Worm (Caenorhabditis elegans) whole organism, L4 larva: ENCODE results near the gene msp-81.
"Not testable (repeated sequence)": the region's sequence is repeated elsewhere in the genome, so short reads cannot be mapped to it uniquely, and the experiment has no call there.

Experiments
- F26F4.8 ChIP-seq: fragments of 200-800 bp; sonication (Bioruptor generic); conservative IDR thresholded peaks from 2 replicates; pipeline ENCODE4 v1.3.6; 2022; ENCODE audit warnings: missing genetic modification characterization, missing compliant biosample characterization
- R02D3.7 ChIP-seq: fragments of 150-350 bp; sonication (generic microtip); optimal IDR thresholded peaks from 3 replicates; lab custom pipeline; 2014; ENCODE audit warnings: missing biosample characterization, missing genetic modification characterization
- T26A8.4 ChIP-seq: fragments of 200-800 bp; sonication (Bioruptor generic); IDR thresholded peaks from 2 replicates; pipeline ENCODE4 v1.3.6; 2022; ENCODE audit warnings: missing genetic modification characterization, missing compliant biosample characterization
- Y105C5A.15 ChIP-seq: fragments of 200-800 bp; sonication (Bioruptor generic); IDR thresholded peaks from 2 replicates; pipeline ENCODE4 v1.3.6; 2022; ENCODE audit warnings: missing genetic modification characterization, missing compliant biosample characterization
- Y48G9A.11 ChIP-seq: fragments of 200-800 bp; sonication (Bioruptor generic); IDR thresholded peaks from 2 replicates; pipeline ENCODE4 v1.3.6; 2022; ENCODE audit warnings: missing genetic modification reagents, missing genetic modification characterization, missing compliant biosample characterization
- aha-1 ChIP-seq: fragments of 150-350 bp; peaks from one replicate; lab custom pipeline; 2014; ENCODE audit warnings: missing biosample characterization, missing genetic modification characterization
- arid-1 ChIP-seq: fragments of 200-800 bp; sonication (Bioruptor generic); conservative IDR thresholded peaks from 2 replicates; pipeline ENCODE4 v1.3.6; 2022; ENCODE audit warnings: missing genetic modification reagents, missing genetic modification characterization, missing compliant biosample characterization
- ceh-20 ChIP-seq: fragments of 200-800 bp; sonication (Bioruptor generic); IDR thresholded peaks from 2 replicates; pipeline ENCODE4 v1.3.6; 2022; ENCODE audit warnings: missing genetic modification reagents, missing genetic modification characterization, missing compliant biosample characterization
- ceh-44 ChIP-seq: fragments of 200-800 bp; sonication (Bioruptor generic); IDR thresholded peaks from 2 replicates; pipeline ENCODE4 v1.3.6; 2022; ENCODE audit warnings: missing genetic modification reagents, missing genetic modification characterization, missing compliant biosample characterization
- ces-1 ChIP-seq: fragments of 150-350 bp; sonication (generic microtip); optimal IDR thresholded peaks from 4 replicates; lab custom pipeline; 2014; ENCODE audit warnings: missing biosample characterization, missing genetic modification reagents, missing genetic modification characterization
- daf-8 ChIP-seq: fragments of 200-800 bp; sonication (Bioruptor generic); IDR thresholded peaks from 2 replicates; pipeline ENCODE4 v1.3.6; 2022; ENCODE audit warnings: missing genetic modification characterization, missing compliant biosample characterization
- dmd-8 ChIP-seq: fragments of 200-800 bp; sonication (Bioruptor generic); IDR thresholded peaks from 2 replicates; pipeline ENCODE4 v1.3.6; 2022; ENCODE audit warnings: missing genetic modification characterization, missing compliant biosample characterization
- dve-1 ChIP-seq: sonication (generic microtip); optimal IDR thresholded peaks from 2 replicates; lab custom pipeline; 2017; ENCODE audit warnings: antibody characterized with exemption, mild to moderate bottlenecking, missing genetic modification characterization, missing compliant biosample characterization; ENCODE audit not compliant: insufficient read depth
- egl-27 ChIP-seq: sonication (generic microtip); optimal IDR thresholded peaks from 3 replicates; lab custom pipeline; 2017; ENCODE audit warnings: missing biosample characterization, missing genetic modification reagents, missing genetic modification characterization
- gei-8 ChIP-seq: fragments of 200-800 bp; sonication (Bioruptor generic); optimal IDR thresholded peaks from 2 replicates; lab custom pipeline; 2018; ENCODE audit warnings: mild to moderate bottlenecking, missing genetic modification characterization, missing compliant biosample characterization
- lin-1 ChIP-seq: fragments of 200-800 bp; sonication (Bioruptor generic); IDR thresholded peaks from 2 replicates; pipeline ENCODE4 v1.3.6; 2022; ENCODE audit warnings: missing genetic modification reagents, missing genetic modification characterization, missing compliant biosample characterization
- lin-13 ChIP-seq: fragments of 150-350 bp; optimal IDR thresholded peaks from 2 replicates; lab custom pipeline; 2014; ENCODE audit warnings: missing biosample characterization, missing genetic modification reagents, missing genetic modification characterization
- lin-39 ChIP-seq: fragments of 150-350 bp; optimal IDR thresholded peaks from 2 replicates; lab custom pipeline; 2014; ENCODE audit warnings: missing biosample characterization, missing genetic modification reagents, missing genetic modification characterization
- madf-5 ChIP-seq, 2 experiments: fragments of 200-800 bp; sonication (Bioruptor generic); IDR thresholded peaks; 2 replicates each; pipeline ENCODE4 v1.3.6; 2022; ENCODE audit warnings: missing compliant biosample characterization in 2 of 2, missing genetic modification characterization in 2 of 2
- mep-1 ChIP-seq: fragments of 150-350 bp; sonication (generic microtip); optimal IDR thresholded peaks from 3 replicates; lab custom pipeline; 2014; ENCODE audit warnings: missing biosample characterization, missing genetic modification characterization
- nhr-10 ChIP-seq: fragments of 150-350 bp; optimal IDR thresholded peaks from 2 replicates; lab custom pipeline; 2014; ENCODE audit warnings: missing biosample characterization, missing genetic modification characterization
- nhr-102 ChIP-seq: sonication (generic microtip); optimal IDR thresholded peaks from 2 replicates; lab custom pipeline; 2016; ENCODE audit warnings: mild to moderate bottlenecking, missing genetic modification characterization, moderate library complexity, missing compliant biosample characterization
- nhr-11 ChIP-seq: fragments of 150-350 bp; optimal IDR thresholded peaks from 2 replicates; lab custom pipeline; 2014; ENCODE audit warnings: missing biosample characterization, missing genetic modification characterization
- nhr-111 ChIP-seq: fragments of 200-800 bp; sonication (Bioruptor generic); optimal IDR thresholded peaks from 2 replicates; lab custom pipeline; 2018; ENCODE audit warnings: mild to moderate bottlenecking, missing genetic modification characterization, missing compliant biosample characterization
- nhr-28 ChIP-seq: fragments of 150-350 bp; optimal IDR thresholded peaks from 2 replicates; lab custom pipeline; 2014; ENCODE audit warnings: missing biosample characterization, missing genetic modification characterization
- nhr-41 ChIP-seq: fragments of 200-800 bp; sonication (Bioruptor generic); IDR thresholded peaks from 2 replicates; pipeline ENCODE4 v1.3.6; 2022; ENCODE audit warnings: missing genetic modification reagents, missing genetic modification characterization, missing compliant biosample characterization
- nhr-77 ChIP-seq: fragments of 150-350 bp; optimal IDR thresholded peaks from 2 replicates; lab custom pipeline; 2014; ENCODE audit warnings: missing biosample characterization, missing genetic modification characterization
- pqm-1 ChIP-seq: sonication (generic microtip); optimal IDR thresholded peaks from 2 replicates; lab custom pipeline; 2017; ENCODE audit warnings: missing biosample characterization, missing genetic modification characterization
- rbr-2 ChIP-seq: sonication (generic microtip); optimal IDR thresholded peaks from 2 replicates; lab custom pipeline; 2016; ENCODE audit warnings: missing genotype, missing genetic modification characterization, missing compliant biosample characterization
- saeg-2 ChIP-seq: fragments of 200-800 bp; sonication (Bioruptor generic); IDR thresholded peaks from 2 replicates; pipeline ENCODE4 v1.3.6; 2022; ENCODE audit warnings: missing genetic modification reagents, missing genetic modification characterization, missing compliant biosample characterization
- skn-1 ChIP-seq: fragments of 150-350 bp; optimal IDR thresholded peaks from 2 replicates; lab custom pipeline; 2014; ENCODE audit warnings: missing biosample characterization, missing genetic modification characterization
- snpc-1.2 ChIP-seq: fragments of 200-800 bp; sonication (Bioruptor generic); IDR thresholded peaks from 2 replicates; pipeline ENCODE4 v1.3.6; 2022; ENCODE audit warnings: missing genetic modification reagents, missing genetic modification characterization, missing compliant biosample characterization
- tag-97 ChIP-seq: fragments of 200-800 bp; sonication (Bioruptor generic); IDR thresholded peaks from 2 replicates; pipeline ENCODE4 v1.3.6; 2022; ENCODE audit warnings: missing genetic modification characterization, missing compliant biosample characterization
- tra-1 ChIP-seq: fragments of 200-800 bp; sonication (Bioruptor generic); IDR thresholded peaks from 2 replicates; pipeline ENCODE4 v1.3.6; 2022; ENCODE audit warnings: missing genetic modification reagents, missing genetic modification characterization, missing compliant biosample characterization
- unc-130 ChIP-seq: sonication (generic microtip); optimal IDR thresholded peaks from 2 replicates; lab custom pipeline; 2016; ENCODE audit warnings: missing genetic modification reagents, missing genetic modification characterization, missing compliant biosample characterization
- unc-62 ChIP-seq, 3 experiments: fragments of 150-350 bp in 1 of 3; sonication (generic microtip); optimal IDR thresholded peaks in 2 of 3; peaks in 1 of 3; 1 replicate in 1 of 3; 2 replicates in 2 of 3; lab custom pipeline; 2014 to 2017; ENCODE audit warnings: missing biosample characterization in 3 of 3, missing genetic modification characterization in 3 of 3, missing genetic modification reagents in 3 of 3, missing genotype in 1 of 3
- zip-11 ChIP-seq: fragments of 200-800 bp; sonication (Bioruptor generic); IDR thresholded peaks from 2 replicates; pipeline ENCODE4 v1.3.6; 2022; ENCODE audit warnings: missing genetic modification characterization, missing compliant biosample characterization

msp-81 gene

DNA sequence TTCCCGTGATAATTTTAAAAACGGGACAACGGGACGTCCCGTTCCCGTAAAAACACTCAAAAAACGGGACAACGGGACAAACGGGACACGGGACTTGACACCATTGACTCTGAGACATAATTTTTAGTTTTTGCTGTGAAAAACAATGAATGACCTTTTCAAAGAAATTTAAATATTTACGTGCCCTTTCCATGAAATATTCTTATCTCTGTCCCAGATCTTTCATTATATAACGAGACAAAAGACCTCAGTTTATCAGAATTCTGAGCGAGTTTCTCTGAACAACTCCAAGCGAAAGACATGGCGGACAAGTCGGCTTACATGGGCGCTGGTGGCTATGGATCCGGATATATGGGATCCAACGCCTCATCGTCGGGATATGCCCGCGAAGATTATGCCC lies 7.5 kb upstream of the msp-81 start, which contains the start of gene nspd-2:
Gene nspd-2 (plus strand): TSS at position 301 of the 400 bp plus-strand sequence.
- TF ChIP-seq tra-1 (GFP tag; lab: Robert Waterston, UW) (no peak), unc-62 (GFP tag; optimal IDR thresholded peaks at IDR 0.05 in 1 of 2; lab: Kevin White, UChicago) (peak in 1 of 2 experiments; percentile 71), unc-62 (tag; optimal IDR thresholded peaks at IDR 0.05; lab: Kevin White, UChicago) (no peak)

DNA sequence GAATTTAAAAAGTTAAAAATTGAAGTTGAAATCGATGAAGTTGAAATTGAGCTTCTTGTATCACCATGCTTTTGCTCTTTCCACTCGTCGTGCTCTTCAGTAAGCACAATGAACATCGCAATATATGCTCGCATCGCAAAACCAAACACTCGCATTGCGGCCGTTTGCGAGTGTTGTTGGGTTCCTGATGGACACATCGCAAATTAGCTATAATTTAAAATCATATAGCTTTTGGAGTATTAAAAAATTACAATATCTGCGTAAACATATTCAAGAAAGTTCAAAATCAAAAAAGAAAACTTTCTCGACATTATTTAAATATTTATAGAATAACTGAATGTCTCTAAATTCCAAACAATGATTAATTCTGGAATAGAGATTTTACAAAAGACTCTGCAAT lies 5.9 kb upstream of the msp-81 start, which contains the start of gene K07F5.17:
Gene K07F5.17 (plus strand): TSS at position 301 of the 400 bp plus-strand sequence.
- TF ChIP-seq nhr-111 (GFP tag; lab: Kevin White, UChicago) (no peak), nhr-102 (tag; lab: Kevin White, UChicago) (no peak), ceh-20 (GFP tag; lab: Robert Waterston, UW) (no peak), R02D3.7 (tag; lab: Kevin White, UChicago) (no peak), nhr-10 (tag; lab: Kevin White, UChicago) (no peak), arid-1 (GFP tag; lab: Robert Waterston, UW) (no peak), unc-62 (GFP tag; optimal IDR thresholded peaks at IDR 0.05 in 1 of 2; lab: Kevin White, UChicago) (no peak), unc-62 (tag; optimal IDR thresholded peaks at IDR 0.05; lab: Kevin White, UChicago) (no peak), gei-8 (GFP tag; lab: Kevin White, UChicago) (no peak), nhr-11 (tag; lab: Kevin White, UChicago) (no peak), madf-5 (GFP tag; IDR thresholded peaks at IDR 0.05; lab: Robert Waterston, UW) (no peak)
- TF ChIP-seq, all 104 proteins: peak for 0

ce11 chrIV:9840984-9841590 lies 4.9 kb upstream of the msp-81 start, which contains the start of the genes kin-24 and msp-56:
kin-24 (minus strand) TSS chrIV:9841084.
msp-56 (plus strand) TSS chrIV:9841540.
- TF ChIP-seq nhr-77 (no peak), dmd-8 (0 out of 2 replicates have a peak, but pooled peaks have one; percentile 35), skn-1 (tag; lab: Kevin White, UChicago) (no peak), lin-39 (tag; lab: Kevin White, UChicago) (no peak), lin-13 (GFP tag; lab: Kevin White, UChicago) (no peak)

DNA sequence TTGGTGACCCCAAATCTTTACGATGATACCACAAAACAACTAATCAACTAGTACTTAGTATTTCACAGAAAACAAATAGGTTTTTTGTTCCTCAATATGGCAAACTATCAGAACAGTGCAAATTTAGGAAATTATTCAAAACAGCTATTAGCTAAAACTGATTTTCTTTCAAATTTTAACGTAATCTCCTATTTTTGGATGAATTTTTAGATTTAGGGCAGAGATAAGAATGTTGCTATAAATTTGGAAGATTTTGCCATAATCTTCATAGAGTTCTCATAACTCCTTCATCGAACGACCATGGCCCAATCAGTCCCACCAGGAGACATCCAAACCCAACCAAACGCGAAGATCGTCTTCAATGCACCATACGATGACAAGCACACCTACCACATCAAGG lies 1.1 kb upstream of the msp-81 start, which contains the start of gene msp-10:
Gene msp-10 (plus strand): TSS at position 301 of the 400 bp plus-strand sequence.
- not testable (repeated sequence) for TF ChIP-seq nhr-28 (tag; lab: Kevin White, UChicago); lin-1 (GFP tag; lab: Robert Waterston, UW); Y48G9A.11 (GFP tag; lab: Robert Waterston, UW)

ce11 chrIV:9833337-9833736 lies 2.9 kb downstream of the msp-81 start:
- TF ChIP-seq pqm-1 (no peak), egl-27 (tag; lab: Kevin White, UChicago) (no peak), aha-1 (tag; lab: Kevin White, UChicago) (peak; percentile 95)

DNA sequence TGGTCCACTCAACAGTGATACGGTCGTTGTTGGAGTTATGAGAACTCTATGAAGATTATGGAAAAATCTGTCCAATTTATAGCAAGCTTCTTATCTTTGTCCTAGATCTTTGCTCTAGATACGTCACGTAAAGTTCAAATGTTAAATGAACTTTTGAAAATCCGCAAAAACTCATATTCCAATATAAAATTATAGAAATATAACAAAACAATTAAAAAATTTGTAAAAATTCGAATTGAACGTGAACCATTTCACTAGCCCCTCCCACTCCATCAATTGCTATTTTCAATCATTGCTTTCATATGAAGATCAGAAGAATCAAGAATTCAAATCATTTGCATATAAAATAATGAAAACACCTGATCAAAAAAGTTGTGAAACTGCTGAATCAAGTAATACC lies 3.6 kb downstream of the msp-81 start, which contains the start of gene kin-21:
Gene kin-21 (plus strand): TSS at position 301 of the 400 bp plus-strand sequence.
- TF ChIP-seq Y48G9A.11 (GFP tag; lab: Robert Waterston, UW), result no peak
- TF ChIP-seq nhr-41, result no peak
- TF ChIP-seq T26A8.4 (GFP tag; lab: Robert Waterston, UW), result no peak
- no peak for TF ChIP-seq rbr-2 (tag; lab: Kevin White, UChicago)
- no peak for TF ChIP-seq zip-11 (GFP tag; lab: Robert Waterston, UW)
- no peak for TF ChIP-seq F26F4.8 (GFP tag; lab: Robert Waterston, UW)
- TF ChIP-seq ceh-44 (GFP tag; lab: Robert Waterston, UW), result no peak
- TF ChIP-seq Y105C5A.15 (GFP tag; lab: Robert Waterston, UW), result no peak
- TF ChIP-seq ces-1 (GFP tag; lab: Kevin White, UChicago), result no peak
- no peak for TF ChIP-seq nhr-111 (GFP tag; lab: Kevin White, UChicago)
- no peak for TF ChIP-seq snpc-1.2
- no peak for TF ChIP-seq daf-8 (GFP tag; lab: Robert Waterston, UW)
- no peak for TF ChIP-seq mep-1 (tag; lab: Kevin White, UChicago)
- no peak for TF ChIP-seq tag-97 (GFP tag; lab: Robert Waterston, UW)
- no peak for TF ChIP-seq unc-130 (GFP tag; lab: Kevin White, UChicago)
- TF ChIP-seq dve-1, result no peak
- no peak for TF ChIP-seq dmd-8
- TF ChIP-seq saeg-2, result no peak
